Fruit fly (Drosophila melanogaster) whole organism, embryonic: ENCODE measurements around the gene CG2993.
A peak's percentile ranks its signal among the peaks of the same experiment; 100 is the strongest.

Experiments used
- ATbp ChIP-seq: fragments of 200-800 bp; sonication (Bioruptor generic); optimal IDR thresholded peaks from 2 replicates; lab custom pipeline; 2017; ENCODE audit warnings: missing biosample characterization, mild to moderate bottlenecking, missing genetic modification characterization, missing genetic modification reagents
- Ada2b ChIP-seq: fragments of 200-800 bp; sonication (Bioruptor generic); IDR thresholded peaks from 2 replicates; pipeline ENCODE4 v1.3.6; 2022; ENCODE audit warnings: missing biosample characterization, missing genetic modification characterization
- Adf1 ChIP-seq: fragments of 200-800 bp; sonication (Bioruptor generic); IDR thresholded peaks from 2 replicates; pipeline ENCODE4 v1.3.6; 2022; ENCODE audit warnings: missing biosample characterization, missing genetic modification characterization
- Atf6 ChIP-seq: fragments of 200-800 bp; sonication (Bioruptor generic); IDR thresholded peaks from 2 replicates; pipeline ENCODE4 v1.3.6; 2022; ENCODE audit warnings: missing biosample characterization, missing genetic modification characterization
- CG10147 ChIP-seq: fragments of 200-800 bp; sonication (Bioruptor generic); optimal IDR thresholded peaks from 2 replicates; lab custom pipeline; 2019; ENCODE audit warnings: missing biosample characterization, mild to moderate bottlenecking, missing genetic modification characterization, moderate library complexity
- CG11504 ChIP-seq: fragments of 200-800 bp; sonication (Bioruptor generic); optimal IDR thresholded peaks from 3 replicates; lab custom pipeline; 2019; ENCODE audit warnings: missing biosample characterization, mild to moderate bottlenecking, missing genetic modification characterization, moderate library complexity
- CG11723 ChIP-seq: fragments of 200-800 bp; sonication (Bioruptor generic); optimal IDR thresholded peaks from 2 replicates; lab custom pipeline; 2017; ENCODE audit warnings: missing biosample characterization, mild to moderate bottlenecking, missing genetic modification characterization
- CG12219 ChIP-seq: fragments of 200-800 bp; sonication (Bioruptor generic); optimal IDR thresholded peaks from 3 replicates; lab custom pipeline; 2018; ENCODE audit warnings: missing biosample characterization, mild to moderate bottlenecking, missing genetic modification characterization
- CG13287 ChIP-seq: fragments of 200-800 bp; sonication (Bioruptor generic); IDR thresholded peaks from 2 replicates; pipeline ENCODE4 v1.3.6; 2022; ENCODE audit warnings: missing biosample characterization, missing genetic modification characterization; ENCODE audit not compliant: partially characterized antibody
- CG14667 ChIP-seq: fragments of 200-800 bp; sonication (Bioruptor generic); IDR thresholded peaks from 2 replicates; pipeline ENCODE4 v1.3.6; 2022; ENCODE audit warnings: missing biosample characterization, missing genetic modification characterization
- CG15514 ChIP-seq: fragments of 200-800 bp; sonication (Bioruptor generic); optimal IDR thresholded peaks from 3 replicates; lab custom pipeline; 2017; ENCODE audit warnings: missing biosample characterization, missing genetic modification characterization, mild to moderate bottlenecking, moderate library complexity, missing genetic modification reagents
- CG18011 ChIP-seq: fragments of 200-800 bp; sonication (Bioruptor generic); optimal IDR thresholded peaks from 2 replicates; lab custom pipeline; 2017; ENCODE audit warnings: missing biosample characterization, missing genetic modification characterization, mild to moderate bottlenecking, moderate library complexity, missing genotype
- CG18599 ChIP-seq: fragments of 200-800 bp; sonication (Bioruptor generic); optimal IDR thresholded peaks from 3 replicates; lab custom pipeline; 2017; ENCODE audit warnings: missing biosample characterization, missing genetic modification characterization, mild to moderate bottlenecking, moderate library complexity, missing genetic modification reagents
- CG2120 ChIP-seq: fragments of 200-800 bp; sonication (Bioruptor generic); optimal IDR thresholded peaks from 3 replicates; lab custom pipeline; 2016; ENCODE audit warnings: missing biosample characterization, missing genetic modification characterization
- CG2202 ChIP-seq: fragments of 200-800 bp; sonication (Bioruptor generic); optimal IDR thresholded peaks from 2 replicates; lab custom pipeline; 2018; ENCODE audit warnings: missing biosample characterization, mild to moderate bottlenecking, missing genetic modification characterization
- CG32532 ChIP-seq: fragments of 200-800 bp; sonication (Bioruptor generic); IDR thresholded peaks from 2 replicates; pipeline ENCODE4 v1.3.6; 2022; ENCODE audit warnings: missing biosample characterization, missing genetic modification characterization
- CG32767 ChIP-seq: fragments of 200-800 bp; sonication (Bioruptor generic); IDR thresholded peaks from 2 replicates; pipeline ENCODE4 v1.3.6; 2022; ENCODE audit warnings: missing biosample characterization, missing genetic modification characterization
- CG34224 ChIP-seq: fragments of 200-800 bp; sonication (Bioruptor generic); IDR thresholded peaks from 3 replicates; pipeline ENCODE4 v1.3.6; 2022; ENCODE audit warnings: missing biosample characterization, missing genetic modification characterization; ENCODE audit not compliant: partially characterized antibody
- CG4404 ChIP-seq: fragments of 200-800 bp; sonication (Bioruptor generic); IDR thresholded peaks from 2 replicates; pipeline ENCODE4 v1.3.6; 2022; ENCODE audit warnings: missing biosample characterization, missing genetic modification characterization
- CG4730 ChIP-seq: fragments of 200-800 bp; sonication (Bioruptor generic); IDR thresholded peaks from 2 replicates; pipeline ENCODE4 v1.3.6; 2022; ENCODE audit warnings: missing biosample characterization, missing genetic modification characterization
- CG6813 ChIP-seq: fragments of 200-800 bp; sonication (Bioruptor generic); optimal IDR thresholded peaks from 2 replicates; lab custom pipeline; 2017; ENCODE audit warnings: missing biosample characterization, missing genetic modification characterization, mild to moderate bottlenecking, moderate library complexity, missing genetic modification reagents
- CG7987 ChIP-seq: fragments of 200-800 bp; sonication (Bioruptor generic); optimal IDR thresholded peaks from 2 replicates; lab custom pipeline; 2018; ENCODE audit warnings: missing biosample characterization, mild to moderate bottlenecking, missing genetic modification characterization, moderate library complexity
- CG8478 ChIP-seq: fragments of >200 bp; optimal IDR thresholded peaks from 2 replicates; lab custom pipeline; 2018
- CG9797 ChIP-seq: fragments of 200-800 bp; sonication (Bioruptor generic); optimal IDR thresholded peaks from 3 replicates; lab custom pipeline; 2018; ENCODE audit warnings: missing biosample characterization, mild to moderate bottlenecking, missing genetic modification characterization
- Drgx ChIP-seq: fragments of 200-800 bp; sonication (Bioruptor generic); IDR thresholded peaks from 2 replicates; pipeline ENCODE4 v1.3.6; 2022; ENCODE audit warnings: missing biosample characterization, missing genetic modification characterization
- HLH3B ChIP-seq: fragments of 200-800 bp; sonication (Bioruptor generic); IDR thresholded peaks from 2 replicates; pipeline ENCODE4 v1.3.6; 2022; ENCODE audit warnings: missing biosample characterization, missing genetic modification characterization
- Hr51 ChIP-seq, 2 experiments: fragments of 200-800 bp; sonication (Bioruptor generic); optimal IDR thresholded peaks; 2 replicates in 1 of 2; 3 replicates in 1 of 2; lab custom pipeline; 2016 to 2018; ENCODE audit warnings: missing biosample characterization in 2 of 2, missing genetic modification characterization in 2 of 2, mild to moderate bottlenecking in 1 of 2, moderate library complexity in 1 of 2
- MESR4 ChIP-seq: fragments of 200-800 bp; sonication (Bioruptor generic); optimal IDR thresholded peaks from 2 replicates; lab custom pipeline; 2018; ENCODE audit warnings: missing biosample characterization, mild to moderate bottlenecking, missing genetic modification characterization, moderate library complexity
- Nf-YC ChIP-seq: fragments of 200-800 bp; optimal IDR thresholded peaks from 3 replicates; lab custom pipeline; 2019; ENCODE audit warnings: missing biosample characterization, mild to moderate bottlenecking, missing genetic modification characterization, moderate library complexity
- Oli ChIP-seq: fragments of 200-800 bp; sonication (Bioruptor generic); optimal IDR thresholded peaks from 2 replicates; lab custom pipeline; 2018; ENCODE audit warnings: missing biosample characterization, mild to moderate bottlenecking, missing genetic modification characterization, moderate library complexity
- Optix ChIP-seq: fragments of 200-800 bp; sonication (Bioruptor generic); IDR thresholded peaks from 3 replicates; pipeline ENCODE4 v1.3.6; 2022; ENCODE audit warnings: missing biosample characterization, missing genetic modification characterization
- PHDP ChIP-seq: fragments of 200-800 bp; sonication (Bioruptor generic); optimal IDR thresholded peaks from 3 replicates; lab custom pipeline; 2018; ENCODE audit warnings: missing biosample characterization, mild to moderate bottlenecking, missing genetic modification characterization, moderate library complexity
- Pdp1 ChIP-seq, 2 experiments: fragments of 200-800 bp; sonication (Bioruptor generic); optimal IDR thresholded peaks; 3 replicates each; lab custom pipeline; 2016; ENCODE audit warnings: missing biosample characterization in 2 of 2, missing genetic modification characterization in 2 of 2, mild to moderate bottlenecking in 1 of 2, moderate library complexity in 1 of 2
- Six4 ChIP-seq: fragments of 200-800 bp; sonication (Bioruptor generic); optimal IDR thresholded peaks from 2 replicates; lab custom pipeline; 2016; ENCODE audit warnings: missing biosample characterization, missing genetic modification characterization
- Xbp1 ChIP-seq: fragments of 200-800 bp; sonication (Bioruptor generic); optimal IDR thresholded peaks from 3 replicates; lab custom pipeline; 2016; ENCODE audit warnings: missing biosample characterization, mild to moderate bottlenecking, missing genetic modification characterization
- bowl ChIP-seq: fragments of 200-800 bp; sonication (Bioruptor generic); IDR thresholded peaks from 2 replicates; pipeline ENCODE4 v1.3.6; 2022; ENCODE audit warnings: missing biosample characterization, missing genetic modification characterization
- cwo ChIP-seq: fragments of 200-800 bp; sonication (Bioruptor generic); optimal IDR thresholded peaks from 3 replicates; lab custom pipeline; 2017; ENCODE audit warnings: missing biosample characterization, missing genetic modification characterization, mild to moderate bottlenecking, moderate library complexity, missing genetic modification reagents
- da ChIP-seq: fragments of 200-800 bp; sonication (Bioruptor generic); optimal IDR thresholded peaks from 2 replicates; lab custom pipeline; 2016; ENCODE audit warnings: missing biosample characterization, missing genetic modification characterization
- disco-r ChIP-seq: fragments of 200-800 bp; sonication (Bioruptor generic); optimal IDR thresholded peaks from 2 replicates; lab custom pipeline; 2016; ENCODE audit warnings: missing biosample characterization, missing genetic modification characterization
- dm ChIP-seq: fragments of 200-800 bp; sonication (Bioruptor generic); optimal IDR thresholded peaks from 3 replicates; lab custom pipeline; 2016; ENCODE audit warnings: missing biosample characterization, missing genetic modification characterization
- ewg ChIP-seq: fragments of 200-800 bp; sonication (Bioruptor generic); optimal IDR thresholded peaks from 3 replicates; lab custom pipeline; 2017; ENCODE audit warnings: mild to moderate bottlenecking, missing biosample characterization, missing genetic modification reagents, missing genetic modification characterization
- fd3F ChIP-seq: fragments of 200-800 bp; sonication (Bioruptor generic); optimal IDR thresholded peaks from 2 replicates; lab custom pipeline; 2018; ENCODE audit warnings: missing biosample characterization, mild to moderate bottlenecking, missing genetic modification characterization, moderate library complexity
- gce ChIP-seq: fragments of 200-800 bp; sonication (Bioruptor generic); IDR thresholded peaks from 3 replicates; pipeline ENCODE4 v1.3.6; 2022; ENCODE audit warnings: missing biosample characterization, missing genetic modification characterization
- klu ChIP-seq: fragments of 200-800 bp; sonication (Bioruptor generic); IDR thresholded peaks from 2 replicates; pipeline ENCODE4 v1.3.6; 2022; ENCODE audit warnings: missing biosample characterization, missing genetic modification characterization
- lmd ChIP-seq: fragments of 200-800 bp; sonication (Bioruptor generic); IDR thresholded peaks from 2 replicates; pipeline ENCODE4 v1.3.6; 2022; ENCODE audit warnings: missing biosample characterization, missing genetic modification characterization
- nmo ChIP-seq: fragments of 200-800 bp; sonication (Bioruptor generic); optimal IDR thresholded peaks from 2 replicates; lab custom pipeline; 2018; ENCODE audit warnings: missing biosample characterization, mild to moderate bottlenecking, missing genetic modification characterization, moderate library complexity
- onecut ChIP-seq: fragments of 200-800 bp; sonication (Bioruptor generic); IDR thresholded peaks from 2 replicates; pipeline ENCODE4 v1.3.6; 2022; ENCODE audit warnings: missing biosample characterization, missing genetic modification characterization
- pho ChIP-seq: fragments of 200-800 bp; sonication (Bioruptor generic); optimal IDR thresholded peaks from 2 replicates; lab custom pipeline; 2016; ENCODE audit warnings: missing biosample characterization, missing genetic modification characterization
- prd ChIP-seq, 3 experiments: fragments of >200 bp in 2 of 3; fragments of 200-800 bp in 1 of 3; sonication (Bioruptor generic) in 1 of 3; optimal IDR thresholded peaks in 2 of 3; IDR thresholded peaks in 1 of 3; 2 replicates in 2 of 3; 3 replicates in 1 of 3; pipeline versions ENCODE4 v1.3.6 to Lab custom; 2017 to 2022; ENCODE audit warnings: missing biosample characterization in 1 of 3, missing genetic modification characterization in 1 of 3
- sens ChIP-seq: fragments of 200-800 bp; sonication (Bioruptor generic); peaks from one replicate; lab custom pipeline; 2016; ENCODE audit warnings: missing biosample characterization, missing genetic modification characterization

Gene CG2993

dm6 chr3R:7821559-7821958, 11.7 kb upstream of the CG2993 start (continued):
- peak; percentile 84 for TF ChIP-seq CG18599 (GFP tag; lab: Kevin White, UChicago)
- peak; percentile 41 for TF ChIP-seq Oli
- TF ChIP-seq ATbp: peak; percentile 1
- no peak for TF ChIP-seq MESR4
- peak; percentile 28 for TF ChIP-seq PHDP (tag; lab: Kevin White, UChicago)
- TF ChIP-seq Hr51 (GFP tag; optimal IDR thresholded peaks at IDR 0.05; lab: Kevin White, UChicago): peak in 1 of 2 experiments; percentile 53
- peak in 1 of 2 experiments; percentile 27 for TF ChIP-seq Pdp1 (GFP tag; optimal IDR thresholded peaks at IDR 0.05; lab: Kevin White, UChicago)
- TF ChIP-seq sens (GFP tag; lab: Kevin White, UChicago): peak; percentile 39
- TF ChIP-seq pho (GFP tag; lab: Kevin White, UChicago): peak; percentile 46
- peak; percentile 26 for TF ChIP-seq CG15514 (GFP tag; lab: Kevin White, UChicago)
- TF ChIP-seq CG4730 (GFP tag; lab: Robert Waterston, UW): no peak
- TF ChIP-seq cwo (GFP tag; lab: Kevin White, UChicago): peak; percentile 52
- peak; percentile 45 for TF ChIP-seq CG11504 (tag; lab: Kevin White, UChicago)
- no peak for TF ChIP-seq prd (optimal IDR thresholded peaks at IDR 0.05; lab: Kevin White, UChicago)
- peak; percentile 50; the same call in 2 of the 3 replicates for TF ChIP-seq prd (GFP tag; IDR thresholded peaks at IDR 0.05; lab: Robert Waterston, UW)
- TF ChIP-seq CG10147 (GFP tag; lab: Kevin White, UChicago): peak; percentile 41
- TF ChIP-seq CG32767 (GFP tag; lab: Robert Waterston, UW): no peak
- TF ChIP-seq CG18011 (GFP tag; lab: Kevin White, UChicago): peak; percentile 26
- peak; percentile 44; the same call in 1 of the 2 replicates for TF ChIP-seq Atf6
- TF ChIP-seq Ada2b: peak; percentile 40
- no peak for TF ChIP-seq Adf1 (GFP tag; lab: Robert Waterston, UW)
- TF ChIP-seq Nf-YC (tag; lab: Kevin White, UChicago): peak; percentile 39
- TF ChIP-seq nmo (GFP tag; lab: Kevin White, UChicago): no peak
- peak; percentile 40 for TF ChIP-seq Xbp1 (GFP tag; lab: Kevin White, UChicago)
- no peak for TF ChIP-seq CG8478
- 0 out of 2 replicates have a peak, but pooled peaks have one; percentile 17 for TF ChIP-seq HLH3B (GFP tag; lab: Robert Waterston, UW)
- peak; percentile 41; the same call in 1 of the 2 replicates for TF ChIP-seq lmd (GFP tag; lab: Robert Waterston, UW)
- TF ChIP-seq CG4404: no peak
- TF ChIP-seq onecut (GFP tag; lab: Robert Waterston, UW): no peak
- TF ChIP-seq klu: 0 out of 2 replicates have a peak, but pooled peaks have one; percentile 36
- no peak for TF ChIP-seq disco-r (GFP tag; lab: Kevin White, UChicago)

dm6 chr3R:7813981-7814529, 4.2 kb upstream of the CG2993 start, which contains the start of gene CG34384:
CG34384 (plus strand) TSS chr3R:7814361.
- TF ChIP-seq CG11723: peak; percentile 37
- no peak for TF ChIP-seq CG14667 (GFP tag; lab: Robert Waterston, UW)
- TF ChIP-seq CG34224 (GFP tag; lab: Robert Waterston, UW): no peak
- TF ChIP-seq fd3F (GFP tag; lab: Kevin White, UChicago): peak; percentile 9
- TF ChIP-seq da (GFP tag; lab: Kevin White, UChicago): no peak
- TF ChIP-seq CG6813 (GFP tag; lab: Kevin White, UChicago): peak; percentile 50
- peak; percentile 2 for TF ChIP-seq ewg
- no peak for TF ChIP-seq bowl
- TF ChIP-seq CG12219 (GFP tag; lab: Kevin White, UChicago): peak; percentile 19
- TF ChIP-seq Six4 (GFP tag; lab: Kevin White, UChicago): peak; percentile 39
- no peak for TF ChIP-seq CG2202 (tag; lab: Kevin White, UChicago)
- TF ChIP-seq Drgx (GFP tag; lab: Robert Waterston, UW): no peak
- TF ChIP-seq dm (GFP tag; lab: Kevin White, UChicago): no peak
- TF ChIP-seq CG2120: peak; percentile 77
- TF ChIP-seq CG9797: no peak
- TF ChIP-seq CG7987 (GFP tag; lab: Kevin White, UChicago): no peak
- no peak for TF ChIP-seq gce (GFP tag; lab: Robert Waterston, UW)
- TF ChIP-seq CG32532 (GFP tag; lab: Robert Waterston, UW): 0 out of 2 replicates have a peak, but pooled peaks have one; percentile 36
- TF ChIP-seq Optix: no peak
- no peak for TF ChIP-seq CG13287 (GFP tag; lab: Robert Waterston, UW)
